Fruit fly (Drosophila melanogaster) whole organism: ENCODE data around the gene Sur.

ENCODE experiments used
- CG8478 ChIP-seq: fragments of >200 bp; optimal IDR thresholded peaks from 2 replicates; lab custom pipeline; 2018; ENCODE audit warnings: inconsistent platforms
- Dll ChIP-seq: fragments of >200 bp; optimal IDR thresholded peaks from 2 replicates; lab custom pipeline; 2017
- EcR ChIP-seq, 2 experiments: fragments of >200 bp; optimal IDR thresholded peaks; 2 replicates each; lab custom pipeline; 2017; ENCODE audit warnings: missing biosample characterization in 2 of 2, missing genetic modification characterization in 2 of 2, missing genetic modification reagents in 2 of 2
- pan ChIP-seq: fragments of >200 bp; optimal IDR thresholded peaks from 2 replicates; lab custom pipeline; 2017
- psq ChIP-seq: fragments of >200 bp; optimal IDR thresholded peaks from 2 replicates; lab custom pipeline; 2017
- usp ChIP-seq: fragments of >200 bp; optimal IDR thresholded peaks from 2 replicates; lab custom pipeline; 2017; ENCODE audit warnings: missing biosample characterization, missing genetic modification characterization, mixed read lengths

Sur gene

DNA sequence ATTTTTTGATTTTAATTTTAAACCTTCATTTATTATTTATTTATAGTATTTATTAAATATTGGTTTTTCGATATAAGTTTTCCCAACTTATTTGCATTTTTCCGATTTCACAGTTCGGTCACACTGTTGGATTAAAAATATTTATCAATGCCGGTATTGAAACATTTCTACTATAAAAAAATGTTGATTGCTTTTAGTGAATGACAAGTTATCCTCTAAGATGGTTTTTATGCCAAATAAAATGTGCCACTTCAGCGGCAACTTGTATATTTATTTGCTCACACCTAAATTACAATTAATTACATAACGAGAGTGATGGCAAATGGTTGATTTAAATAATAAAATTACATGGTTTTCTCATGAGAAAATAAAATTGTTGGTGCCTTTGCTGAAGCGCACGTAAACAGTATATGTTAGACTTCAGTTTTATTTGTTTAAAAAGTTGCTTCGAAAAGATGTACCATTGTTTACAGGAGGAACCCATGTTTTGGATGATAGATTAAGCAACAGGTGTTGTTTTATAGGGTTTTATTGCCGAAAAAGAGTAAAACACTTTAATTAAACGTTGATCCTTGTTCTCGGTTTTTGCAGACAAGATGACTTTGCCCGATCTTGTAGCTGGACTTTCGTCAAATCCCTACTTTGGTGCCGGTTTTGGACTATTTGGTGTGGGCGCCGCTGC, 23.8 kb upstream of the Sur start, which contains the start of gene Bcs1:
Gene Bcs1 (plus strand): TSS at position 108 of the 682 bp plus-strand sequence.
- TF ChIP-seq EcR (GFP tag; optimal IDR thresholded peaks at IDR 0.05; lab: Kevin White, UChicago) (no peak), usp (GFP tag; lab: Kevin White, UChicago) (no peak), pan (lab: Kevin White, UChicago) (no peak), Dll (lab: Kevin White, UChicago) (no peak), psq (no peak), CG8478 (no peak)

- TF ChIP-seq Dll (lab: Kevin White, UChicago) (no peak), psq (no peak), CG8478 (no peak), EcR (GFP tag; optimal IDR thresholded peaks at IDR 0.05; lab: Kevin White, UChicago) (no peak), pan (lab: Kevin White, UChicago) (no peak), usp (GFP tag; lab: Kevin White, UChicago) (no peak)
Measured at dm6 chr2L:10221387-10221705, 22.4 kb upstream of the Sur start.

- no peak for TF ChIP-seq usp (GFP tag; lab: Kevin White, UChicago)
- TF ChIP-seq Dll (lab: Kevin White, UChicago), result no peak
- no peak for TF ChIP-seq pan (lab: Kevin White, UChicago)
- no peak for TF ChIP-seq psq
- TF ChIP-seq EcR (GFP tag; optimal IDR thresholded peaks at IDR 0.05; lab: Kevin White, UChicago), result no peak
- no peak for TF ChIP-seq CG8478
Measured at dm6 chr2L:10220501-10221386, 21.8 kb upstream of the Sur start, which contains the start of the genes Npc1a and Prosalpha6. Npc1a (minus strand) TSS chr2L:10221216. Prosalpha6 (plus strand) TSS chr2L:10221351.

DNA sequence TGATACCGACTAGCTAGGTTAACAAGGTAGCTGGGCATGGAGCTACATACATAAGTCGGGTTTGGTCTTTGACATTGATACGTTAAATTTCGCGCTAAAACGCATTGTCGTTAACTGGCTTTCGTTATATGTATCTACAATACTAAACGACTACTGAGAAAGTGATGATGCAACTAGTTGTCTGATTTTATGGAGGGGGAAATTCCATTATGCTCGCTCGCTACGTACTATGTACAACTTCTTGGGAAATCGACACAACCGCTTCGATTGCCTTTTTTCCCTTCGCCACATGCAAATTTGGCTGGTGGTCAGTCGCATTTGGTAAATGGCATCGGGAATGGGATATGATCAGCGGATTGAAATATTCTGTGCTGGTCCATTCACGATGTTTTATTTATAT, 21.1 kb upstream of the Sur start:
- no peak for TF ChIP-seq EcR (GFP tag; optimal IDR thresholded peaks at IDR 0.05; lab: Kevin White, UChicago)
- TF ChIP-seq CG8478, result no peak
- no peak for TF ChIP-seq usp (GFP tag; lab: Kevin White, UChicago)
- no peak for TF ChIP-seq pan (lab: Kevin White, UChicago)
- TF ChIP-seq psq, result no peak
- TF ChIP-seq Dll (lab: Kevin White, UChicago), result no peak

- TF ChIP-seq CG8478 (no peak), pan (lab: Kevin White, UChicago) (no peak), EcR (GFP tag; optimal IDR thresholded peaks at IDR 0.05; lab: Kevin White, UChicago) (no peak), psq (no peak), Dll (lab: Kevin White, UChicago) (no peak), usp (GFP tag; lab: Kevin White, UChicago) (no peak)
Measured at dm6 chr2L:10210631-10211557, 12.0 kb upstream of the Sur start, which contains the start of the genes CG5727 and ath. CG5727 (minus strand) TSS chr2L:10210681. ath (plus strand) TSS chr2L:10211143.

dm6 chr2L:10208799-10209794, 10.2 kb upstream of the Sur start, which contains the start of gene CG5731:
CG5731 (minus strand) TSS chr2L:10209744.
- TF ChIP-seq psq (no peak), usp (GFP tag; lab: Kevin White, UChicago) (no peak), EcR (GFP tag; optimal IDR thresholded peaks at IDR 0.05; lab: Kevin White, UChicago) (no peak), Dll (lab: Kevin White, UChicago) (no peak), pan (lab: Kevin White, UChicago) (no peak), CG8478 (no peak)

DNA sequence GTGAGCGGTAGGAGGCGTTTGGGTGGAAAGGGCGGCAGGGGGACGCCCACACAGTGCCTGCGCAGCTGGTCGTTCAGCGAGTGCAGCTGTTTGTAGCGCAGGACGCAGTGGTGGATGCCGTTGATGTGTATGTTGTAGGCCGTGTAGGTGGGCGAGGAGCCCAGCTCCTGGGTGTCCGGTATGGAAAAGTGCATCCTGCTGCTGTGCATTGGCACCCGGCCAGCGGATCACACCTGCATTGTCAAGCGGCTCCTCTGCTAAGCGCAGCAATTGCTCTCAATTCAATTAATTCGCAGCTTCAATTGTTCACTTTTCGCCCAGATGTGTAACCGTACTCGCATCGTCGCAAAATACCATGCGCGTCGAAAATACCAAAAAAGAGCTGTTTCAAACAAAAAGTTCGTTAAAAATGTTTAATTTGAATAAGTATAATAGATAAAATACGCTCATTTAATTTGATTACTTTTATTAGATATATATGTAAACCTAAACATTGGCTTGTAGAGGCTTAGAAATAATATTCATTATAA, 7.8 kb upstream of the Sur start, which contains the start of gene Snx17:
Gene Snx17 (minus strand): TSS at position 329 of the 530 bp plus-strand sequence.
- TF ChIP-seq usp (GFP tag; lab: Kevin White, UChicago), result no peak
- no peak for TF ChIP-seq CG8478
- TF ChIP-seq Dll (lab: Kevin White, UChicago), result no peak
- no peak for TF ChIP-seq EcR (GFP tag; optimal IDR thresholded peaks at IDR 0.05; lab: Kevin White, UChicago)
- no peak for TF ChIP-seq pan (lab: Kevin White, UChicago)
- no peak for TF ChIP-seq psq

dm6 chr2L:10205940-10206339, 7.0 kb upstream of the Sur start:
- TF ChIP-seq pan (lab: Kevin White, UChicago), result no peak
- no peak for TF ChIP-seq EcR (GFP tag; optimal IDR thresholded peaks at IDR 0.05; lab: Kevin White, UChicago)
- no peak for TF ChIP-seq usp (GFP tag; lab: Kevin White, UChicago)
- TF ChIP-seq Dll (lab: Kevin White, UChicago), result no peak
- TF ChIP-seq CG8478, result no peak
- TF ChIP-seq psq, result no peak

DNA sequence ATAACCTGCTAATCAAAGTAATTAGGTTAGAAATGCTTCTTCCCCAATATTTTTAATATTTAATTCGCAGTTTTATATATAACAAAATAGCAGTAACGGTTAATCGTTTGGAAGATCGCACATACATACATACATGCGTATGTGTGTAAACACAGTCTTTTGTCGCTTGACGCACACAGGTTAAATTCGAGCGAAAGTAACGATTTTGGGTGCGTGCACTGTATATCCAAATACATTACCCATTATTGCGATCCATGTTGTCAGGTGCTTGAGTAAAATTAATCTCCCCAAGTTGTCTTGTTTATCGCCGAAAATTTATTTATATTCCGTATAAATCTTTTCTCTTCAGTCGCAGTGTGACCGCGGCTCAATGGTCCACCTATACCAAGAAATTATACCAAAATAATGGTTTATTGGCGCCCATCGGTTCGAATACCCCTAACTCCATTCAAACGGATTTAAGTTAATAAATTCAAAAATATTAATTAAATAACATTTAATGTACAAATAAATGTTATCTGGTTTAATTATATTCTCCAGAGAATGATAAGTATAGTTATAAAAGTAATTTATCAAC, 5.1 kb upstream of the Sur start, which contains the start of gene CG34159:
Gene CG34159 (minus strand): TSS at position 385 of the 577 bp plus-strand sequence.
- TF ChIP-seq psq (no peak), Dll (lab: Kevin White, UChicago) (no peak), usp (GFP tag; lab: Kevin White, UChicago) (no peak), pan (lab: Kevin White, UChicago) (no peak), EcR (GFP tag; optimal IDR thresholded peaks at IDR 0.05; lab: Kevin White, UChicago) (no peak), CG8478 (no peak)
